Worm (Caenorhabditis elegans) whole organism, mixed stage, embryonic: ENCODE measurements around the gene D2023.3.
A peak's percentile ranks its signal among the peaks of the same experiment; 100 is the strongest.

ENCODE experiments used
- M03D4.4 ChIP-seq: sonication (generic microtip); optimal IDR thresholded peaks from 2 replicates; lab custom pipeline; 2017; ENCODE audit warnings: mild to moderate bottlenecking, missing genetic modification characterization, missing compliant biosample characterization
- blmp-1 ChIP-seq: fragments of 150-350 bp; optimal IDR thresholded peaks from 2 replicates; lab custom pipeline; 2014; ENCODE audit warnings: missing biosample characterization, missing genetic modification characterization
- ceh-39 ChIP-seq: fragments of 150-350 bp; optimal IDR thresholded peaks from 2 replicates; lab custom pipeline; 2014; ENCODE audit warnings: missing biosample characterization, missing genetic modification characterization
- ceh-43 ChIP-seq: fragments of 200-800 bp; sonication (Bioruptor generic); optimal IDR thresholded peaks from 2 replicates; lab custom pipeline; 2018; ENCODE audit warnings: mild to moderate bottlenecking, missing genetic modification characterization, moderate library complexity, missing compliant biosample characterization
- ceh-83 ChIP-seq: fragments of 200-800 bp; sonication (Bioruptor generic); optimal IDR thresholded peaks from 2 replicates; lab custom pipeline; 2018; ENCODE audit warnings: mild to moderate bottlenecking, missing genetic modification characterization, missing compliant biosample characterization
- ces-1 ChIP-seq: fragments of 150-350 bp; optimal IDR thresholded peaks from 2 replicates; lab custom pipeline; 2014; ENCODE audit warnings: missing biosample characterization, missing genetic modification reagents, missing genetic modification characterization
- cnd-1 ChIP-seq: fragments of 200-800 bp; sonication (Bioruptor generic); optimal IDR thresholded peaks from 2 replicates; lab custom pipeline; 2018; ENCODE audit warnings: mild to moderate bottlenecking, missing genetic modification characterization, missing compliant biosample characterization
- drap-1 ChIP-seq: fragments of 200-800 bp; sonication (Bioruptor generic); optimal IDR thresholded peaks from 3 replicates; lab custom pipeline; 2018; ENCODE audit warnings: mild to moderate bottlenecking, missing genetic modification characterization, missing compliant biosample characterization
- elt-1 ChIP-seq: sonication (generic microtip); optimal IDR thresholded peaks from 2 replicates; lab custom pipeline; 2017; ENCODE audit warnings: missing genetic modification characterization, mild to moderate bottlenecking, missing compliant biosample characterization, antibody characterized with exemption, moderate library complexity, borderline replicate concordance; ENCODE audit not compliant: insufficient read depth
- elt-3 ChIP-seq: fragments of 150-350 bp; optimal IDR thresholded peaks from 2 replicates; lab custom pipeline; 2014; ENCODE audit warnings: missing biosample characterization, missing genetic modification characterization
- flh-1 ChIP-seq: fragments of 200-800 bp; sonication (Bioruptor generic); optimal IDR thresholded peaks from 2 replicates; lab custom pipeline; 2018; ENCODE audit warnings: mild to moderate bottlenecking, missing genetic modification characterization, moderate library complexity, missing compliant biosample characterization
- lin-32 ChIP-seq: fragments of 200-800 bp; sonication (Bioruptor generic); optimal IDR thresholded peaks from 2 replicates; lab custom pipeline; 2018; ENCODE audit warnings: mild to moderate bottlenecking, missing genetic modification characterization, missing compliant biosample characterization
- lsy-2 ChIP-seq: fragments of 150-350 bp; optimal IDR thresholded peaks from 2 replicates; lab custom pipeline; 2014; ENCODE audit warnings: missing biosample characterization, missing genetic modification characterization
- mab-5 ChIP-seq: fragments of 150-350 bp; optimal IDR thresholded peaks from 2 replicates; lab custom pipeline; 2014; ENCODE audit warnings: missing biosample characterization, missing genetic modification characterization
- mep-1 ChIP-seq: fragments of 150-350 bp; optimal IDR thresholded peaks from 2 replicates; lab custom pipeline; 2017; ENCODE audit warnings: missing biosample characterization, missing genetic modification reagents, missing genetic modification characterization, inconsistent platforms
- mls-2 ChIP-seq: sonication (generic microtip); optimal IDR thresholded peaks from 2 replicates; lab custom pipeline; 2016; ENCODE audit warnings: mild to moderate bottlenecking, missing genetic modification characterization, moderate library complexity, missing compliant biosample characterization
- nhr-12 ChIP-seq: fragments of 150-350 bp; optimal IDR thresholded peaks from 2 replicates; lab custom pipeline; 2014; ENCODE audit warnings: missing biosample characterization, missing genetic modification characterization
- nhr-2 ChIP-seq: fragments of 150-350 bp; optimal IDR thresholded peaks from 2 replicates; lab custom pipeline; 2014; ENCODE audit warnings: missing biosample characterization, missing genetic modification characterization
- nhr-237 ChIP-seq: fragments of 150-350 bp; optimal IDR thresholded peaks from 2 replicates; lab custom pipeline; 2014; ENCODE audit warnings: missing biosample characterization, missing genetic modification characterization
- nhr-28 ChIP-seq: fragments of 150-350 bp; optimal IDR thresholded peaks from 2 replicates; lab custom pipeline; 2014; ENCODE audit warnings: missing biosample characterization, missing genetic modification characterization
- nhr-76 ChIP-seq: sonication (generic microtip); optimal IDR thresholded peaks from 2 replicates; lab custom pipeline; 2017; ENCODE audit warnings: missing biosample characterization, missing genetic modification characterization
- pha-4 ChIP-seq: fragments of 150-350 bp; optimal IDR thresholded peaks from 2 replicates; lab custom pipeline; 2018; ENCODE audit warnings: missing biosample characterization, missing genetic modification reagents, missing genetic modification characterization
- sem-2 ChIP-seq: fragments of 200-800 bp; sonication (Bioruptor generic); optimal IDR thresholded peaks from 2 replicates; lab custom pipeline; 2018; ENCODE audit warnings: mild to moderate bottlenecking, missing genetic modification characterization, missing compliant biosample characterization
- snpc-4 ChIP-seq: fragments of 150-350 bp; optimal IDR thresholded peaks from 2 replicates; lab custom pipeline; 2014; ENCODE audit warnings: missing biosample characterization, missing genetic modification characterization
- sptf-1 ChIP-seq: sonication (generic microtip); optimal IDR thresholded peaks from 2 replicates; lab custom pipeline; 2017; ENCODE audit warnings: mild to moderate bottlenecking, missing genetic modification characterization, moderate library complexity, missing compliant biosample characterization
- tbx-8 ChIP-seq: fragments of 200-800 bp; sonication (Bioruptor generic); optimal IDR thresholded peaks from 2 replicates; lab custom pipeline; 2018; ENCODE audit warnings: mild to moderate bottlenecking, missing genetic modification characterization, moderate library complexity, missing compliant biosample characterization
- unc-120 ChIP-seq: sonication (generic microtip); optimal IDR thresholded peaks from 2 replicates; lab custom pipeline; 2017; ENCODE audit warnings: missing genetic modification characterization, missing compliant biosample characterization; ENCODE audit not compliant: poor library complexity, severe bottlenecking
- unc-39 ChIP-seq: fragments of 150-350 bp; optimal IDR thresholded peaks from 2 replicates; lab custom pipeline; 2014; ENCODE audit warnings: missing biosample characterization, missing genetic modification characterization
- unc-62 ChIP-seq: fragments of 150-350 bp; optimal IDR thresholded peaks from 2 replicates; lab custom pipeline; 2014; ENCODE audit warnings: missing biosample characterization, missing genetic modification reagents, missing genetic modification characterization
- zip-8 ChIP-seq: fragments of 150-350 bp; optimal IDR thresholded peaks from 2 replicates; lab custom pipeline; 2014; ENCODE audit warnings: missing biosample characterization, missing genetic modification characterization
- ztf-11 ChIP-seq: fragments of 150-350 bp; optimal IDR thresholded peaks from 2 replicates; lab custom pipeline; 2014; ENCODE audit warnings: missing biosample characterization, missing genetic modification characterization

Gene D2023.3

DNA sequence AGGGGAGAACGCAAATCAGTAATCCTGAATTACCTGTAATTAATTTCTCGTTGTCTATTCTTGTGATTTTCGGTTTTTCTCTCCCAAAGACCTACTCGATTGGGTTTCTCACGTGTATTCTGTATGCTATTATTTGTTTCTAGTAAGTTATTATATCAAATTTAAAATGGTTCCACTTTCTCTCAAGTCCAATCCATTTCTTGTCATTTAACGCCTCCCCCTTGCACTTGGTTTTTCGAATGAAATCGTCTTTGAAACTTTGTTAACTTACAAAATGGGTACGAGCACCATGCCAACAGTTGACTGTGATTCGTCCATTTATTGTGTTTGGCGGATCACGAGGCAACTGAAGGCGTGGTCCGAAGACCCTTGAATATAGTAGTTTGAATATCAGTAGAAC is 42.2 kb downstream of the D2023.3 start:
- no peak for TF ChIP-seq unc-39
- TF ChIP-seq blmp-1 (tag; lab: Kevin White, UChicago), result no peak
- TF ChIP-seq drap-1, result no peak
- TF ChIP-seq snpc-4 (tag; lab: Kevin White, UChicago), result no peak
- no peak for TF ChIP-seq nhr-76 (tag; lab: Kevin White, UChicago)
- no peak for TF ChIP-seq elt-1 (tag; lab: Kevin White, UChicago)
- TF ChIP-seq unc-120 (tag; lab: Kevin White, UChicago), result no peak
- no peak for TF ChIP-seq cnd-1 (tag; lab: Kevin White, UChicago)
- TF ChIP-seq sptf-1 (tag; lab: Kevin White, UChicago), result no peak
- TF ChIP-seq nhr-237 (tag; lab: Kevin White, UChicago), result no peak
- no peak for TF ChIP-seq ztf-11
- no peak for TF ChIP-seq M03D4.4 (tag; lab: Kevin White, UChicago)
- TF ChIP-seq nhr-28, result no peak
- TF ChIP-seq mls-2 (tag; lab: Kevin White, UChicago), result no peak
- TF ChIP-seq sem-2 (GFP tag; lab: Kevin White, UChicago), result no peak
- TF ChIP-seq ceh-39 (tag; lab: Kevin White, UChicago), result no peak
- TF ChIP-seq ceh-43 (GFP tag; lab: Kevin White, UChicago), result no peak

DNA sequence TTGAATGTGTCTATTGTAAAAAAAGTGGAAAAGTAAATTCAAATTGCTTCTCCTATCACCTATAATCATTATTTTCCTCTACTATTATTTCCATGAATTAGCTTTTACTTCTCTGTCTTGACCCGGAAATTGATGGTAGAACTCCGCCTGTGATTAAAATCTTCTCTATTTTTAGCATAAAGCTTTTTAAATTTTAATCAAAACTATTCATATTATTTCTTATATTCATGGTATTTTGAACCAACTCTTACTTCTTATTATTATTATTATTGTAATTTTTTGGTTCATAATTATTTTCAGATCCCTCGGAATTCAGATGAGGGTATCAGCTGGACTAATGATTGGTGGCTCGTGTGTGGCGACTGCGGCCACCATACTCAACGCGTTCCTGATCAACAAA is 44.8 kb downstream of the D2023.3 start, which contains the start of gene sel-11:
TSS of gene sel-11 (plus strand) at position 301 of the 400 bp plus-strand sequence.
- no peak for TF ChIP-seq snpc-4 (tag; lab: Kevin White, UChicago)
- no peak for TF ChIP-seq nhr-76 (tag; lab: Kevin White, UChicago)

DNA sequence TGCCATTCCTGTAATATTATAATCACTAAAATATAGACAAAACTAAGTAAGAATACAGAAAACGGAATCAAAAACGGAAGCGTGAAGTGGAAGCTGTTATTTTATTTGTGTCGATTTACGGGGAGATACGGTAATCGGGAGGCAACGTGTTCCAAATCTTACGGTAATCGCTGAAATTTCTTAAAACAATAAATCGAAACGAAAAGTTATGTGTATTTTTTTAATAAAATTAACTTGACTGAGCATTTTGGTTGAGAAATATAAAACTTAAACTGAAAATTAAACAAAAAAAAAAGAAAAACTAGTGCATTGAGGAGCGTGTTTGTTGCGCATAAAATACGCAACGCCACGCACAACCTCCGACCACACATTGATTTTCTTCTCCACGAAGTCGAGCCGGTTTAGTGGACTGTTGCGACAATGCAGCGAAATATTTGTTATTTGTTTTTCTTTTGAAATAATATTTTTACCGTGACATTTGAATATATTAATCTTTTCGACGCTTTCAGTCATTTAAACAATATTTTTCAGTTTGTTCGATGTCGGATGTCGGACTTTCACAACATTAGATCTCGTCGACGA is 47.4 kb downstream of the D2023.3 start, which contains the start of the genes F55A11.1 and syx-5:
TSS of gene F55A11.1 (minus strand) at position 13 of the 582 bp plus-strand sequence.
TSS of gene syx-5 (plus strand) at position 532 of the 582 bp plus-strand sequence.
- TF ChIP-seq mep-1 (tag; lab: Kevin White, UChicago) (peak; percentile 43), ztf-11 (peak; percentile 44), zip-8 (tag; lab: Kevin White, UChicago) (no peak), mab-5 (tag; lab: Kevin White, UChicago) (no peak), lin-32 (no peak), nhr-237 (tag; lab: Kevin White, UChicago) (peak; percentile 55), lsy-2 (tag; lab: Kevin White, UChicago) (peak; percentile 99), ceh-39 (tag; lab: Kevin White, UChicago) (peak; percentile 46), blmp-1 (tag; lab: Kevin White, UChicago) (no peak), elt-1 (tag; lab: Kevin White, UChicago) (no peak), ces-1 (GFP tag; lab: Kevin White, UChicago) (peak; percentile 85), sptf-1 (tag; lab: Kevin White, UChicago) (no peak), nhr-2 (no peak), flh-1 (GFP tag; lab: Kevin White, UChicago) (no peak), tbx-8 (GFP tag; lab: Kevin White, UChicago) (no peak)
- TF ChIP-seq, all 35 proteins: peak for 6

DNA sequence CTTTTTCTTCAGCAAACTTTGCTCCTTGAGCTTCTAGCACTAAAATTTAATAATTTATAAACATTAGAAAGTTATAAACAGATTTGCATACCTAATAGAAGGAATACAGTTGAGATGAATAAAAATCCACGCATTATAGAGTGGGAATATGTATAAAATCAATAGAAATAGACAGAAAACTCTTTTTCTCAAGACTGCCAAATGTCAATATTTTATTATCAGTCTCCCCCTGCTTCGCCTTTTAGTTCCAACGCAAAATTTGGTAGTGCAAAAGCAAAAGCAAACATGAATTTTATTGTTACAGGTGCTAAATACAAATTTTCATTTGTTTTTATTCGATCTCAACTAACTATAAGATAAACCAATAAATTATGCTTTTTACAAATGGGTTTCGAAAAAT is 49.0 kb downstream of the D2023.3 start, which contains the start of gene T04F3.4:
TSS of gene T04F3.4 (minus strand) at position 187 of the 400 bp plus-strand sequence.
- TF ChIP-seq M03D4.4 (tag; lab: Kevin White, UChicago) (no peak), nhr-76 (tag; lab: Kevin White, UChicago) (no peak), ztf-11 (no peak), ces-1 (GFP tag; lab: Kevin White, UChicago) (no peak), cnd-1 (tag; lab: Kevin White, UChicago) (no peak), nhr-12 (no peak), sem-2 (GFP tag; lab: Kevin White, UChicago) (no peak), drap-1 (no peak), ceh-43 (GFP tag; lab: Kevin White, UChicago) (no peak), unc-62 (GFP tag; lab: Kevin White, UChicago) (no peak), elt-1 (tag; lab: Kevin White, UChicago) (no peak), nhr-28 (no peak), flh-1 (GFP tag; lab: Kevin White, UChicago) (no peak), lin-32 (no peak), elt-3 (tag; lab: Kevin White, UChicago) (no peak)

DNA sequence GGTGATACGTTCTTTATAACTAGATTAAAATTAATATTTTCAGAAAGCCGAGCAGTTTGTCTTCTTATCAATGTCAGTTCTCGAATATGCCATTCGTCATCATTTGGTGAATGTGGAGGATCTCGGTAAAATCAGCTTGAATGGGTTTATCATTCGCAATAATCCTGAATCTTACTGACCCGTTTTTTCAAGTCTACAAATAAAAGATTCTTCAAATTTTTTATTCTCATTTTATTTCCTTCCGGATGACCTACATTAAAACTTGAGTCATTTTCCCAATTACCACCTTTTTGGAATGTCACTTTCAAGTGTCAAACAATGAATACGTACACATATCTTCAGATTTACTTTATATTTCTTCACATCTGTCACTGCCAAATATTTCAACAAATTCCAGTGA is 51.5 kb downstream of the D2023.3 start, which contains the start of gene T04F3.5:
TSS of gene T04F3.5 (plus strand) at position 301 of the 400 bp plus-strand sequence.
- no peak for TF ChIP-seq snpc-4 (tag; lab: Kevin White, UChicago)
- no peak for TF ChIP-seq nhr-76 (tag; lab: Kevin White, UChicago)
- TF ChIP-seq sem-2 (GFP tag; lab: Kevin White, UChicago), result no peak
- TF ChIP-seq elt-3 (tag; lab: Kevin White, UChicago), result no peak
- TF ChIP-seq drap-1, result no peak
- TF ChIP-seq ces-1 (GFP tag; lab: Kevin White, UChicago), result no peak
- no peak for TF ChIP-seq ceh-83 (GFP tag; lab: Kevin White, UChicago)
- no peak for TF ChIP-seq mep-1 (tag; lab: Kevin White, UChicago)
- no peak for TF ChIP-seq nhr-28
- no peak for TF ChIP-seq tbx-8 (GFP tag; lab: Kevin White, UChicago)
- no peak for TF ChIP-seq pha-4 (tag; lab: Kevin White, UChicago)
- no peak for TF ChIP-seq ceh-43 (GFP tag; lab: Kevin White, UChicago)
- no peak for TF ChIP-seq blmp-1 (tag; lab: Kevin White, UChicago)
- TF ChIP-seq M03D4.4 (tag; lab: Kevin White, UChicago), result no peak
- no peak for TF ChIP-seq nhr-237 (tag; lab: Kevin White, UChicago)
- TF ChIP-seq, all 35 proteins: peak for 0
